Fruit fly (Drosophila melanogaster) whole organism, prepupa: ENCODE results near the gene Ca-beta.

Source experiments
- CG11294 ChIP-seq: fragments of 200-800 bp; sonication (Bioruptor generic); IDR thresholded peaks from 2 replicates; pipeline ENCODE4 v1.3.6; 2022; ENCODE audit warnings: missing biosample characterization, missing genetic modification characterization
- CG11762 ChIP-seq: fragments of 200-800 bp; sonication (Bioruptor generic); optimal IDR thresholded peaks from 3 replicates; lab custom pipeline; 2016; ENCODE audit warnings: missing biosample characterization, missing genetic modification characterization; ENCODE audit not compliant: insufficient read depth
- CG11902 ChIP-seq: fragments of 200-800 bp; sonication (Bioruptor generic); optimal IDR thresholded peaks from 3 replicates; lab custom pipeline; 2016; ENCODE audit warnings: missing biosample characterization, missing genetic modification characterization
- CG15336 ChIP-seq: fragments of 200-800 bp; sonication (Bioruptor generic); IDR thresholded peaks from 2 replicates; pipeline ENCODE4 v1.3.6; 2022; ENCODE audit warnings: missing biosample characterization, missing genetic modification characterization
- CG1621 ChIP-seq: fragments of 200-800 bp; sonication (Bioruptor generic); optimal IDR thresholded peaks from 3 replicates; lab custom pipeline; 2018; ENCODE audit warnings: missing biosample characterization, mild to moderate bottlenecking, missing genetic modification characterization
- CG16779 ChIP-seq: fragments of 200-800 bp; sonication (Bioruptor generic); optimal IDR thresholded peaks from 3 replicates; lab custom pipeline; 2017; ENCODE audit warnings: missing biosample characterization, mild to moderate bottlenecking, missing genetic modification characterization
- CG3032 ChIP-seq: fragments of 200-800 bp; optimal IDR thresholded peaks from 2 replicates; lab custom pipeline; 2019; ENCODE audit warnings: missing biosample characterization, mild to moderate bottlenecking, missing genetic modification characterization, moderate library complexity
- CG31627 ChIP-seq: fragments of 200-800 bp; sonication (Bioruptor generic); optimal IDR thresholded peaks from 3 replicates; lab custom pipeline; 2016; ENCODE audit warnings: missing biosample characterization, missing genetic modification characterization
- CG32006 ChIP-seq: fragments of 200-800 bp; sonication (Bioruptor generic); optimal IDR thresholded peaks from 3 replicates; lab custom pipeline; 2017; ENCODE audit warnings: missing biosample characterization, mild to moderate bottlenecking, missing genetic modification characterization
- CG34406 ChIP-seq: fragments of 200-800 bp; sonication (Bioruptor generic); optimal IDR thresholded peaks from 3 replicates; lab custom pipeline; 2016; ENCODE audit warnings: missing biosample characterization, missing genetic modification characterization
- CG3919 ChIP-seq: fragments of 200-800 bp; sonication (Bioruptor generic); optimal IDR thresholded peaks from 3 replicates; lab custom pipeline; 2016; ENCODE audit warnings: missing biosample characterization, missing genetic modification characterization
- CG6163 ChIP-seq: fragments of 200-800 bp; sonication (Bioruptor generic); IDR thresholded peaks from 3 replicates; pipeline ENCODE4 v1.3.6; 2022; ENCODE audit warnings: missing biosample characterization, missing genetic modification characterization
- CG6276 ChIP-seq: fragments of 200-800 bp; sonication (Bioruptor generic); optimal IDR thresholded peaks from 2 replicates; lab custom pipeline; 2017; ENCODE audit warnings: missing biosample characterization, mild to moderate bottlenecking, missing genetic modification characterization
- CG6854 ChIP-seq: fragments of 200-800 bp; sonication (Bioruptor generic); optimal IDR thresholded peaks from 2 replicates; lab custom pipeline; 2017; ENCODE audit warnings: missing biosample characterization, mild to moderate bottlenecking, missing genetic modification characterization
- CG7368 ChIP-seq: fragments of 200-800 bp; sonication (Bioruptor generic); optimal IDR thresholded peaks from 3 replicates; lab custom pipeline; 2016; ENCODE audit warnings: missing biosample characterization, missing genetic modification characterization
- CG8119 ChIP-seq: fragments of 200-800 bp; sonication (Bioruptor generic); IDR thresholded peaks from 3 replicates; pipeline ENCODE4 v1.3.6; 2022; ENCODE audit warnings: missing biosample characterization, missing genetic modification characterization
- CG8319 ChIP-seq: fragments of 200-800 bp; sonication (Bioruptor generic); optimal IDR thresholded peaks from 3 replicates; lab custom pipeline; 2016; ENCODE audit warnings: missing biosample characterization, missing genetic modification characterization
- CG9139 ChIP-seq: fragments of 200-800 bp; sonication (Bioruptor generic); optimal IDR thresholded peaks from 3 replicates; lab custom pipeline; 2017; ENCODE audit warnings: missing biosample characterization, mild to moderate bottlenecking, missing genetic modification characterization
- Eip75B ChIP-seq: fragments of 200-800 bp; sonication (Bioruptor generic); optimal IDR thresholded peaks from 3 replicates; lab custom pipeline; 2016; ENCODE audit warnings: missing biosample characterization, missing genetic modification characterization
- Eip78C ChIP-seq: fragments of 200-800 bp; sonication (Bioruptor generic); peaks from one replicate; lab custom pipeline; 2016; ENCODE audit warnings: missing biosample characterization, missing genetic modification characterization
- Gug ChIP-seq: fragments of 200-800 bp; sonication (Bioruptor generic); IDR thresholded peaks from 2 replicates; pipeline ENCODE4 v1.3.6; 2022; ENCODE audit warnings: missing biosample characterization, missing genetic modification characterization
- Hr38 ChIP-seq: sonication (Bioruptor generic); optimal IDR thresholded peaks from 2 replicates; lab custom pipeline; 2016; ENCODE audit warnings: missing biosample characterization, missing genetic modification characterization
- Hr4 ChIP-seq: fragments of 200-800 bp; sonication (Bioruptor generic); optimal IDR thresholded peaks from 3 replicates; lab custom pipeline; 2016; ENCODE audit warnings: missing biosample characterization, missing genetic modification characterization
- Lpt ChIP-seq: fragments of 200-800 bp; sonication (Bioruptor generic); optimal IDR thresholded peaks from 3 replicates; lab custom pipeline; 2016; ENCODE audit warnings: missing biosample characterization, missing genetic modification characterization
- OdsH ChIP-seq: fragments of 200-800 bp; sonication (Bioruptor generic); optimal IDR thresholded peaks from 3 replicates; lab custom pipeline; 2016; ENCODE audit warnings: missing biosample characterization, missing genetic modification characterization
- Sox14 ChIP-seq: fragments of 200-800 bp; sonication (Bioruptor generic); optimal IDR thresholded peaks from 3 replicates; lab custom pipeline; 2016; ENCODE audit warnings: missing biosample characterization, missing genetic modification characterization
- achi ChIP-seq: fragments of 200-800 bp; sonication (Bioruptor generic); optimal IDR thresholded peaks from 3 replicates; lab custom pipeline; 2016; ENCODE audit warnings: missing biosample characterization, missing genetic modification characterization
- acj6 ChIP-seq: fragments of 200-800 bp; sonication (Bioruptor generic); optimal IDR thresholded peaks from 3 replicates; lab custom pipeline; 2016; ENCODE audit warnings: missing biosample characterization, missing genetic modification characterization
- cyc ChIP-seq: fragments of 200-800 bp; sonication (Bioruptor generic); optimal IDR thresholded peaks from 3 replicates; lab custom pipeline; 2016; ENCODE audit warnings: missing biosample characterization, missing genetic modification characterization
- dac ChIP-seq: fragments of 200-800 bp; sonication (Bioruptor generic); optimal IDR thresholded peaks from 2 replicates; lab custom pipeline; 2017; ENCODE audit warnings: missing biosample characterization, mild to moderate bottlenecking, missing genetic modification characterization
- dsx ChIP-seq: fragments of 200-800 bp; optimal IDR thresholded peaks from 3 replicates; lab custom pipeline; 2019; ENCODE audit warnings: missing biosample characterization, mild to moderate bottlenecking, missing genetic modification characterization, moderate library complexity; ENCODE audit not compliant: poor library complexity, severe bottlenecking
- eg ChIP-seq: fragments of 200-800 bp; sonication (Bioruptor generic); IDR thresholded peaks from 3 replicates; pipeline ENCODE4 v1.3.6; 2022; ENCODE audit warnings: missing biosample characterization, missing genetic modification characterization
- esn ChIP-seq: fragments of 200-800 bp; sonication (Bioruptor generic); optimal IDR thresholded peaks from 2 replicates; lab custom pipeline; 2016; ENCODE audit warnings: missing biosample characterization, mild to moderate bottlenecking, missing genetic modification characterization, moderate library complexity
- fd59A ChIP-seq: fragments of 200-800 bp; sonication (Bioruptor generic); optimal IDR thresholded peaks from 2 replicates; lab custom pipeline; 2017; ENCODE audit warnings: missing biosample characterization, mild to moderate bottlenecking, missing genetic modification characterization, missing genetic modification reagents
- fd85E ChIP-seq: fragments of 200-800 bp; sonication (Bioruptor generic); optimal IDR thresholded peaks from 3 replicates; lab custom pipeline; 2016; ENCODE audit warnings: missing biosample characterization, missing genetic modification characterization
- lz ChIP-seq: fragments of 200-800 bp; sonication (Bioruptor generic); optimal IDR thresholded peaks from 3 replicates; lab custom pipeline; 2016; ENCODE audit warnings: missing biosample characterization, missing genetic modification characterization
- net ChIP-seq: fragments of 200-800 bp; sonication (Bioruptor generic); optimal IDR thresholded peaks from 3 replicates; lab custom pipeline; 2016; ENCODE audit warnings: missing biosample characterization, missing genetic modification characterization
- pdm3 ChIP-seq: fragments of 200-800 bp; sonication (Bioruptor generic); optimal IDR thresholded peaks from 3 replicates; lab custom pipeline; 2016; ENCODE audit warnings: missing biosample characterization, missing genetic modification characterization
- salr ChIP-seq, 2 experiments: fragments of 200-800 bp; sonication (Bioruptor generic); optimal IDR thresholded peaks; 3 replicates each; lab custom pipeline; 2016 to 2018; ENCODE audit warnings: missing biosample characterization in 2 of 2, missing genetic modification characterization in 2 of 2, mild to moderate bottlenecking in 1 of 2
- spab ChIP-seq: fragments of 200-800 bp; sonication (Bioruptor generic); optimal IDR thresholded peaks from 2 replicates; lab custom pipeline; 2017; ENCODE audit warnings: missing biosample characterization, mild to moderate bottlenecking, missing genetic modification characterization, missing genetic modification reagents
- ss ChIP-seq, 2 experiments: fragments of 200-800 bp; sonication (Bioruptor generic); optimal IDR thresholded peaks; 2 replicates in 1 of 2; 3 replicates in 1 of 2; lab custom pipeline; 2017 to 2018; ENCODE audit warnings: mild to moderate bottlenecking in 2 of 2, missing biosample characterization in 2 of 2, missing genetic modification characterization in 2 of 2, moderate library complexity in 1 of 2
- svp ChIP-seq: fragments of 200-800 bp; sonication (Bioruptor generic); peaks from one replicate; lab custom pipeline; 2016; ENCODE audit warnings: missing biosample characterization, missing genetic modification characterization
- topi ChIP-seq: fragments of 200-800 bp; sonication (Bioruptor generic); optimal IDR thresholded peaks from 3 replicates; lab custom pipeline; 2016; ENCODE audit warnings: missing biosample characterization, missing genetic modification characterization
- vri ChIP-seq: fragments of 200-800 bp; sonication (Bioruptor generic); optimal IDR thresholded peaks from 3 replicates; lab custom pipeline; 2016; ENCODE audit warnings: missing biosample characterization, mild to moderate bottlenecking, missing genetic modification characterization

The Ca-beta gene

dm6 chr2L:11145317-11145716 is 58.0 kb downstream of the Ca-beta start, which contains the start of gene CG31867:
TSS of gene CG31867 (minus strand) at chr2L:11145417.
- TF ChIP-seq CG6854 (GFP tag; lab: Kevin White, UChicago) (no peak), CG9139 (GFP tag; lab: Kevin White, UChicago) (no peak), topi (GFP tag; lab: Kevin White, UChicago) (no peak)

- no peak for TF ChIP-seq cyc (GFP tag; lab: Kevin White, UChicago)
These were observed 67.3 kb downstream of the Ca-beta start, which contains the start of gene hgo for dm6 chr2L:11136093-11136492. TSS of gene hgo (plus strand) at chr2L:11136393.

dm6 chr2L:11130151-11131008 is 73.0 kb downstream of the Ca-beta start, which contains the start of the genes RfC38 and CG4751:
TSS of gene RfC38 (minus strand) at chr2L:11130645.
TSS of gene CG4751 (plus strand) at chr2L:11130737.
- TF ChIP-seq CG1621 (tag; lab: Kevin White, UChicago) = no peak
- TF ChIP-seq net = no peak
- TF ChIP-seq CG11762 = no peak
- TF ChIP-seq CG3919 (GFP tag; lab: Kevin White, UChicago) = no peak
- no peak for TF ChIP-seq Hr4
- TF ChIP-seq svp (GFP tag; lab: Kevin White, UChicago) = no peak
- no peak for TF ChIP-seq fd85E
- TF ChIP-seq esn (GFP tag; lab: Kevin White, UChicago) = peak; percentile 1
- no peak for TF ChIP-seq CG34406 (GFP tag; lab: Kevin White, UChicago)
- 0 out of 3 replicates have a peak, but pooled peaks have one; percentile 43 for TF ChIP-seq eg (GFP tag; lab: Robert Waterston, UW)
- TF ChIP-seq Lpt (GFP tag; lab: Kevin White, UChicago) = no peak
- no peak for TF ChIP-seq CG8319
- TF ChIP-seq CG6276 = no peak
- no peak for TF ChIP-seq CG11902 (GFP tag; lab: Kevin White, UChicago)
- no peak for TF ChIP-seq CG32006
- TF ChIP-seq CG15336 = no peak
- no peak for TF ChIP-seq salr (GFP tag; optimal IDR thresholded peaks at IDR 0.05; lab: Kevin White, UChicago)
- no peak for TF ChIP-seq spab (GFP tag; lab: Kevin White, UChicago)
- TF ChIP-seq CG7368 = no peak
- no peak for TF ChIP-seq CG16779 (tag; lab: Kevin White, UChicago)
- no peak for TF ChIP-seq CG8119 (GFP tag; lab: Robert Waterston, UW)
- no peak for TF ChIP-seq Sox14 (GFP tag; lab: Kevin White, UChicago)
- no peak for TF ChIP-seq OdsH (GFP tag; lab: Kevin White, UChicago)
- no peak for TF ChIP-seq achi (GFP tag; lab: Kevin White, UChicago)
- no peak for TF ChIP-seq CG11294 (GFP tag; lab: Robert Waterston, UW)
- TF ChIP-seq CG31627 = peak; percentile 3
- TF ChIP-seq CG6163 (GFP tag; lab: Robert Waterston, UW) = 0 out of 3 replicates have a peak, but pooled peaks have one; percentile 33
- TF ChIP-seq Eip75B = no peak
- no peak for TF ChIP-seq Eip78C (GFP tag; lab: Kevin White, UChicago)
- TF ChIP-seq acj6 = no peak

dm6 chr2L:11123499-11123898 is 79.8 kb downstream of the Ca-beta start, which contains the start of the genes Csl4 and Nup160:
TSS of gene Csl4 (minus strand) at chr2L:11123567.
TSS of gene Nup160 (plus strand) at chr2L:11123777.
- TF ChIP-seq Hr38 (peak; percentile 62), Sox14 (GFP tag; lab: Kevin White, UChicago) (no peak), pdm3 (no peak), dac (no peak), CG8319 (peak; percentile 67), CG3032 (tag; lab: Kevin White, UChicago) (no peak), CG7368 (no peak), CG34406 (GFP tag; lab: Kevin White, UChicago) (peak; percentile 72), Hr4 (no peak), CG3919 (GFP tag; lab: Kevin White, UChicago) (no peak), fd85E (no peak), fd59A (no peak), CG1621 (tag; lab: Kevin White, UChicago) (peak; percentile 68), CG9139 (GFP tag; lab: Kevin White, UChicago) (no peak), CG32006 (no peak), CG15336 (peak; percentile 59), spab (GFP tag; lab: Kevin White, UChicago) (no peak), ss (GFP tag; optimal IDR thresholded peaks at IDR 0.05; lab: Kevin White, UChicago) (no peak), vri (no peak), Gug (GFP tag; lab: Robert Waterston, UW) (no peak; the same call in 1 of the 2 replicates), esn (GFP tag; lab: Kevin White, UChicago) (peak; percentile 87), eg (GFP tag; lab: Robert Waterston, UW) (no peak; the same call in 2 of the 3 replicates), lz (GFP tag; lab: Kevin White, UChicago) (peak; percentile 86), dsx (GFP tag; lab: Kevin White, UChicago) (no peak), net (no peak)
